Fruit fly (Drosophila melanogaster): ENCODE results near the gene SdhD.
A peak's percentile ranks its signal among the peaks of the same experiment; 100 is the strongest.

Gene SdhD

DNA sequence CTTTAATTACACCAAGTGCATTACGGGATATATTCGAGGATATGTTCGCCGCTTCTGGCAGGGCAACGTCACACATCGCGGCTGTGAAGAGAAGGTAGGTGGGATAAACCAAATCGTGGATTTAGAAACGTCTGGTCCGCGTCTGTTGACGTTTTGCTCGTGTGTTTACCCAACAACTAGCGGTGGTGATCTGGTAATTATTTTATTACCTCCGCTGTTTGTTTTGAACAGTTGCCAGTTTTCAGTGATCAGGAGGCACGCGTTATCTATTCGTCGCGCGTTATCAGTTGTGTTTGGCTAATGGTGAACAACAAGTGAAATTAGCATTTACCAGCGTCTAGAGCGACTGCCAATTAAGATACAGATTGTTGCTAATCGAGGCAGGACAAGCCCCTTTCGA, 31.3 kb downstream of the SdhD start (continued):
- TF ChIP-seq CG18764 (GFP tag; optimal IDR thresholded peaks at IDR 0.05): no peak
- peak; percentile 48; the same call in 1 of the 2 replicates for TF ChIP-seq Rfx (GFP tag; IDR thresholded peaks at IDR 0.05)
- no peak for TF ChIP-seq C15 (GFP tag; IDR thresholded peaks at IDR 0.05)
- no peak for TF ChIP-seq jumu (GFP tag; optimal IDR thresholded peaks at IDR 0.05)
- no peak for TF ChIP-seq CG6175 (GFP tag; IDR thresholded peaks at IDR 0.05)
- TF ChIP-seq ab (GFP tag; optimal IDR thresholded peaks at IDR 0.05): no peak
- TF ChIP-seq CG12104 (GFP tag; optimal IDR thresholded peaks at IDR 0.05): no peak
- no peak for TF ChIP-seq CG8281 (tag; optimal IDR thresholded peaks at IDR 0.05)
- TF ChIP-seq ken (GFP tag; IDR thresholded peaks at IDR 0.05): no peak
- no peak for TF ChIP-seq az2 (GFP tag; optimal IDR thresholded peaks at IDR 0.05)
- no peak for TF ChIP-seq Dip2 (GFP tag; IDR thresholded peaks at IDR 0.05)
- TF ChIP-seq CG6854 (GFP tag; optimal IDR thresholded peaks at IDR 0.05): peak; percentile 55
- no peak for TF ChIP-seq CG17186 (GFP tag; optimal IDR thresholded peaks at IDR 0.05)
- TF ChIP-seq dmrt11E (tag; optimal IDR thresholded peaks at IDR 0.05): peak; percentile 5
- TF ChIP-seq sna (GFP tag; IDR thresholded peaks at IDR 0.05; ENCODE audit: partially characterized antibody): no peak
- TF ChIP-seq CG32772 (GFP tag; IDR thresholded peaks at IDR 0.05): no peak
- TF ChIP-seq CG1233 (GFP tag; optimal IDR thresholded peaks at IDR 0.05): peak; percentile 68
- TF ChIP-seq stwl (tag; optimal IDR thresholded peaks at IDR 0.05): no peak
- no peak for TF ChIP-seq pros (GFP tag; optimal IDR thresholded peaks at IDR 0.05)
- TF ChIP-seq CG11398 (GFP tag; optimal IDR thresholded peaks at IDR 0.05): peak; percentile 29
- TF ChIP-seq Mad (GFP tag; optimal IDR thresholded peaks at IDR 0.05): no peak
- TF ChIP-seq lov (optimal IDR thresholded peaks at IDR 0.05): no peak
- no peak for TF ChIP-seq lov (GFP tag; IDR thresholded peaks at IDR 0.05)
- TF ChIP-seq CG6813 (GFP tag; optimal IDR thresholded peaks at IDR 0.05): peak; percentile 86
- peak; percentile 81 for TF ChIP-seq B-H2 (GFP tag; optimal IDR thresholded peaks at IDR 0.05)
- TF ChIP-seq CG34224 (GFP tag; IDR thresholded peaks at IDR 0.05; ENCODE audit: partially characterized antibody): no peak
- TF ChIP-seq gem (tag; optimal IDR thresholded peaks at IDR 0.05): peak; percentile 9
- TF ChIP-seq chm (GFP tag; IDR thresholded peaks at IDR 0.05): no peak
- no peak for TF ChIP-seq CG11247 (GFP tag; IDR thresholded peaks at IDR 0.05)
- peak; percentile 62 for TF ChIP-seq CG15514 (GFP tag; optimal IDR thresholded peaks at IDR 0.05)
- TF ChIP-seq Bgb (GFP tag; IDR thresholded peaks at IDR 0.05; ENCODE audit: partially characterized antibody): no peak
- no peak for TF ChIP-seq NK7.1 (GFP tag; optimal IDR thresholded peaks at IDR 0.05)
- no peak for TF ChIP-seq CG8478 (optimal IDR thresholded peaks at IDR 0.05)
- no peak for TF ChIP-seq croc (GFP tag; conservative IDR thresholded peaks at IDR 0.05)
- TF ChIP-seq Trl (optimal IDR thresholded peaks at IDR 0.05): no peak
- no peak for TF ChIP-seq Trl (GFP tag; optimal IDR thresholded peaks at IDR 0.05)
- peak; percentile 69 for TF ChIP-seq CG6765 (GFP tag; optimal IDR thresholded peaks at IDR 0.05)
- no peak for TF ChIP-seq CG18011 (GFP tag; optimal IDR thresholded peaks at IDR 0.05)
- no peak for TF ChIP-seq CG7357 (GFP tag; IDR thresholded peaks at IDR 0.05)
- TF ChIP-seq ara (GFP tag; IDR thresholded peaks at IDR 0.05): no peak
- TF ChIP-seq CG1529 (GFP tag; optimal IDR thresholded peaks at IDR 0.05): no peak
- TF ChIP-seq ro (GFP tag; IDR thresholded peaks at IDR 0.05): no peak
- no peak for TF ChIP-seq CG18476 (GFP tag; optimal IDR thresholded peaks at IDR 0.05)
- no peak for TF ChIP-seq Ravus (GFP tag; IDR thresholded peaks at IDR 0.05)
- peak; percentile 53; the same call in 1 of the 2 replicates for TF ChIP-seq Xrp1 (GFP tag; IDR thresholded peaks at IDR 0.05)
- TF ChIP-seq onecut (GFP tag; IDR thresholded peaks at IDR 0.05): peak; percentile 21
- TF ChIP-seq CG31388 (GFP tag; optimal IDR thresholded peaks at IDR 0.05): no peak
- TF ChIP-seq CG14860 (GFP tag; IDR thresholded peaks at IDR 0.05; ENCODE audit: partially characterized antibody): no peak
- no peak for TF ChIP-seq Ada2b (GFP tag; IDR thresholded peaks at IDR 0.05)
- no peak for TF ChIP-seq Bteb2 (GFP tag; optimal IDR thresholded peaks at IDR 0.05)
- no peak for TF ChIP-seq ac (GFP tag; optimal IDR thresholded peaks at IDR 0.05)
- no peak for TF ChIP-seq Eip74EF (GFP tag; optimal IDR thresholded peaks at IDR 0.05)
- no peak for TF ChIP-seq dan (GFP tag; IDR thresholded peaks at IDR 0.05)

Data from whole organism, embryonic.